Fruit fly (Drosophila melanogaster) whole organism, wandering third instar larva: Measurements from ENCODE around the gene lic.

ENCODE experiments used
- Abd-B ChIP-seq: fragments of >200 bp; optimal IDR thresholded peaks from 2 replicates; lab custom pipeline; 2017; ENCODE audit warnings: missing biosample characterization, missing genetic modification characterization
- CG32264 ChIP-seq: fragments of 200-800 bp; sonication (Bioruptor generic); optimal IDR thresholded peaks from 2 replicates; lab custom pipeline; 2016; ENCODE audit warnings: missing biosample characterization, missing genetic modification characterization
- CrebA ChIP-seq: fragments of 200-800 bp; sonication (Bioruptor generic); optimal IDR thresholded peaks from 2 replicates; lab custom pipeline; 2016; ENCODE audit warnings: missing biosample characterization, mild to moderate bottlenecking, missing genetic modification characterization, borderline replicate concordance
- Dfd ChIP-seq: fragments of >200 bp; optimal IDR thresholded peaks from 2 replicates; lab custom pipeline; 2017; ENCODE audit warnings: missing biosample characterization, missing genetic modification characterization
- Dif ChIP-seq: fragments of 200-275, 200-300 bp; sonication (Bioruptor generic); optimal IDR thresholded peaks from 2 replicates; lab custom pipeline; 2018; ENCODE audit warnings: missing biosample characterization, missing genetic modification characterization; ENCODE audit not compliant: partially characterized antibody
- GATAd ChIP-seq: sonication (Bioruptor generic); optimal IDR thresholded peaks from 2 replicates; lab custom pipeline; 2016; ENCODE audit warnings: missing biosample characterization, missing genetic modification characterization
- HLH106 ChIP-seq: fragments of 200-800 bp; optimal IDR thresholded peaks from 3 replicates; lab custom pipeline; 2019; ENCODE audit warnings: missing biosample characterization, mild to moderate bottlenecking, missing genetic modification characterization, moderate library complexity
- Hnf4 ChIP-seq: fragments of 200-800 bp; sonication (Bioruptor generic); optimal IDR thresholded peaks from 2 replicates; lab custom pipeline; 2016; ENCODE audit warnings: missing biosample characterization, mild to moderate bottlenecking, missing genetic modification characterization
- Hr83 ChIP-seq: fragments of 200-300 bp; sonication (Bioruptor generic); optimal IDR thresholded peaks from 2 replicates; lab custom pipeline; 2016; ENCODE audit warnings: missing biosample characterization, mild to moderate bottlenecking, missing genetic modification characterization, moderate library complexity; ENCODE audit not compliant: poor library complexity, severe bottlenecking
- Jra ChIP-seq: sonication (Bioruptor generic); optimal IDR thresholded peaks from 2 replicates; lab custom pipeline; 2016; ENCODE audit warnings: missing biosample characterization, missing genetic modification characterization
- Mio ChIP-seq: sonication (Bioruptor generic); optimal IDR thresholded peaks from 2 replicates; lab custom pipeline; 2016; ENCODE audit warnings: missing biosample characterization, missing genetic modification characterization
- Myc ChIP-seq: fragments of >200 bp; optimal IDR thresholded peaks from 2 replicates; lab custom pipeline; 2017
- N ChIP-seq: fragments of >200 bp; optimal IDR thresholded peaks from 2 replicates; lab custom pipeline; 2018; ENCODE audit warnings: missing biosample characterization, missing external identifiers, missing genetic modification characterization
- OdsH ChIP-seq: fragments of 200-800 bp; sonication (Bioruptor generic); optimal IDR thresholded peaks from 2 replicates; lab custom pipeline; 2016; ENCODE audit warnings: missing biosample characterization, mild to moderate bottlenecking, missing genetic modification characterization
- Rel ChIP-seq, 2 experiments: fragments of 200-800 bp; sonication (Bioruptor generic) in 1 of 2; optimal IDR thresholded peaks; 2 replicates in 1 of 2; 3 replicates in 1 of 2; lab custom pipeline; 2016 to 2019; ENCODE audit warnings: mild to moderate bottlenecking in 2 of 2, missing biosample characterization in 2 of 2, missing genetic modification characterization in 2 of 2, moderate library complexity in 1 of 2
- Sp1 ChIP-seq: fragments of 200-800 bp; sonication (Bioruptor generic); optimal IDR thresholded peaks from 3 replicates; lab custom pipeline; 2019; ENCODE audit warnings: missing biosample characterization, mild to moderate bottlenecking, missing genetic modification characterization, moderate library complexity
- Vsx2 ChIP-seq: fragments of 200-300, 225-300 bp; sonication (Bioruptor generic); optimal IDR thresholded peaks from 2 replicates; lab custom pipeline; 2018; ENCODE audit warnings: missing biosample characterization, missing genetic modification characterization; ENCODE audit not compliant: partially characterized antibody
- br ChIP-seq: fragments of 200-800 bp; sonication (Bioruptor generic); optimal IDR thresholded peaks from 2 replicates; lab custom pipeline; 2016; ENCODE audit warnings: missing biosample characterization, missing genetic modification characterization
- brk ChIP-seq: fragments of 200-800 bp; sonication (Bioruptor generic); optimal IDR thresholded peaks from 2 replicates; lab custom pipeline; 2016; ENCODE audit warnings: missing biosample characterization, mild to moderate bottlenecking, missing genetic modification characterization
- dmrt93B ChIP-seq: fragments of 200-800 bp; sonication (Bioruptor generic); optimal IDR thresholded peaks from 2 replicates; lab custom pipeline; 2018; ENCODE audit warnings: missing biosample characterization, mild to moderate bottlenecking, missing genetic modification characterization
- dsf ChIP-seq: sonication (Bioruptor generic); optimal IDR thresholded peaks from 2 replicates; lab custom pipeline; 2016; ENCODE audit warnings: missing biosample characterization, missing genetic modification characterization, borderline replicate concordance
- ey ChIP-seq: fragments of 200-800 bp; sonication (Bioruptor generic); optimal IDR thresholded peaks from 2 replicates; lab custom pipeline; 2016; ENCODE audit warnings: missing biosample characterization, missing genetic modification characterization
- foxo ChIP-seq, 2 experiments: fragments of 200-800 bp; sonication (Bioruptor generic); optimal IDR thresholded peaks; 2 replicates in 1 of 2; 3 replicates in 1 of 2; lab custom pipeline; 2016 to 2017; ENCODE audit warnings: missing biosample characterization in 2 of 2, missing genetic modification characterization in 2 of 2
- fru ChIP-seq: fragments of 200-800 bp; sonication (Bioruptor generic); optimal IDR thresholded peaks from 3 replicates; lab custom pipeline; 2016; ENCODE audit warnings: missing biosample characterization, mild to moderate bottlenecking, missing genetic modification characterization
- h ChIP-seq: fragments of 200-800 bp; sonication (Bioruptor generic); optimal IDR thresholded peaks from 3 replicates; lab custom pipeline; 2016; ENCODE audit warnings: missing biosample characterization, mild to moderate bottlenecking, missing genetic modification characterization
- lola ChIP-seq: fragments of >200 bp; optimal IDR thresholded peaks from 2 replicates; lab custom pipeline; 2017; ENCODE audit warnings: missing biosample characterization, missing genetic modification characterization
- pan ChIP-seq: fragments of >200 bp; optimal IDR thresholded peaks from 2 replicates; lab custom pipeline; 2017
- psq ChIP-seq: fragments of 200-800 bp; sonication (Bioruptor generic); optimal IDR thresholded peaks from 3 replicates; lab custom pipeline; 2017; ENCODE audit warnings: missing biosample characterization, mild to moderate bottlenecking, missing genetic modification characterization, moderate library complexity
- rgr ChIP-seq: fragments of 200-800 bp; sonication (Bioruptor generic); optimal IDR thresholded peaks from 3 replicates; lab custom pipeline; 2016; ENCODE audit warnings: missing biosample characterization, mild to moderate bottlenecking, missing genetic modification characterization
- sv ChIP-seq: fragments of 200-800 bp; sonication (Bioruptor generic); optimal IDR thresholded peaks from 3 replicates; lab custom pipeline; 2016; ENCODE audit warnings: missing biosample characterization, missing genetic modification characterization
- tai ChIP-seq: sonication (Bioruptor generic); optimal IDR thresholded peaks from 2 replicates; lab custom pipeline; 2016; ENCODE audit warnings: missing biosample characterization, missing genetic modification characterization
- usp ChIP-seq: fragments of >200 bp; optimal IDR thresholded peaks from 2 replicates; lab custom pipeline; 2017; ENCODE audit warnings: missing biosample characterization, missing genetic modification characterization
- woc ChIP-seq: sonication (Bioruptor generic); optimal IDR thresholded peaks from 2 replicates; lab custom pipeline; 2016; ENCODE audit warnings: missing biosample characterization, mild to moderate bottlenecking, missing genetic modification characterization

lic gene

dm6 chrX:13088025-13088805, 2.7 kb upstream of the lic start:
- TF ChIP-seq sv (GFP tag; lab: Kevin White, UChicago) (peak; percentile 18), N (GFP tag; lab: Kevin White, UChicago) (no peak), fru (GFP tag; lab: Kevin White, UChicago) (no peak), foxo (GFP tag; optimal IDR thresholded peaks at IDR 0.05; lab: Kevin White, UChicago) (peak in 1 of 2 experiments; percentile 0)

dm6 chrX:13089375-13089774, 1.6 kb upstream of the lic start:
- no peak for TF ChIP-seq Sp1 (GFP tag; lab: Kevin White, UChicago)
- no peak for TF ChIP-seq Hr83
- TF ChIP-seq Vsx2 (GFP tag; lab: Kevin White, UChicago), result no peak
- no peak for TF ChIP-seq Jra (GFP tag; lab: Kevin White, UChicago)

DNA sequence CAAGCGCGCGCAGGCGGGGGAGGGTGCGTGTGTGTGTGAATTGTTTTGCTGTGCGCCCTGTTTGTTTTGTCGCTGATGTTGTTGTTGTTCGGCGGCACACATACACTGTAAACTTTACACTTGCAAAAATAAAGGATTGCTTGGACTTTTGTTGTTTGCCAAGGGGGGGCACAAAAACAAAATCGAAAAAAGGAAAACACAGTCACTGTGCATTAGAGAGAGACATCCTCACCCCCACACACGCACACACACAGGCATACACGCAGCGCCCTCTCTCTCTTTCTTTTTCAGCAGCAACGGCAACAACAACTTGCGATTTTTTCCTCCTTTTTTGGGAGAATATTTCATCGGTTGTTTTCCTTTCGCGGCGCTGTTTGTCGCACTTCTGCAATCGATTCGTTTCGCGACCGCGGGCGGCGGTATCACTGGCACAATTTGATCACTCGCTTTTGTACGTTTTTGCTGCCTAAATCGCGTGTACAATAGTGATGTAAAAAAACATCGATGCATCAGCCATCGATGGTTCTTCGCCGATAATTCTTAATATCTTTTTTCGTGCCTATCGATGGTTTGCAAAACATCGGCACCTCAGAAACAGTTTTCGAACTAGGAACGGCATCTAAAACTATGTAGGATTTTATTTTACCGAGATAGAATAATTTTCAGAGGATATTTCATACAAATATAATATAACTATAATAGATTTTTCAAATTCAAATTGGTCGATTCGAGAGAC, 857 bp upstream of the lic start, which contains the start of gene hep:
Gene hep, minus strand, starts transcription at position 515 of the 736 bp plus-strand sequence.
- TF ChIP-seq h (GFP tag; lab: Kevin White, UChicago) (no peak), pan (lab: Kevin White, UChicago) (no peak), fru (GFP tag; lab: Kevin White, UChicago) (peak; percentile 34), HLH106 (tag; lab: Kevin White, UChicago) (no peak), dmrt93B (GFP tag; lab: Kevin White, UChicago) (no peak), CrebA (GFP tag; lab: Kevin White, UChicago) (no peak), br (GFP tag; lab: Kevin White, UChicago) (no peak), Dif (no peak), psq (GFP tag; lab: Kevin White, UChicago) (no peak), Mio (GFP tag; lab: Kevin White, UChicago) (no peak), CG32264 (no peak), foxo (GFP tag; optimal IDR thresholded peaks at IDR 0.05; lab: Kevin White, UChicago) (no peak), Dfd (GFP tag; lab: Kevin White, UChicago) (no peak), lola (GFP tag; lab: Kevin White, UChicago) (peak; percentile 19), Myc (no peak), tai (GFP tag; lab: Kevin White, UChicago) (no peak), Abd-B (GFP tag; lab: Kevin White, UChicago) (no peak), OdsH (no peak), Sp1 (GFP tag; lab: Kevin White, UChicago) (no peak), brk (GFP tag; lab: Kevin White, UChicago) (no peak), Vsx2 (GFP tag; lab: Kevin White, UChicago) (no peak), usp (GFP tag; lab: Kevin White, UChicago) (no peak), ey (GFP tag; lab: Kevin White, UChicago) (peak; percentile 14), dsf (GFP tag; lab: Kevin White, UChicago) (no peak), Rel (GFP tag; optimal IDR thresholded peaks at IDR 0.05; lab: Kevin White, UChicago) (no peak), Rel (tag; optimal IDR thresholded peaks at IDR 0.05; lab: Kevin White, UChicago) (peak; percentile 23), Hnf4 (GFP tag; lab: Kevin White, UChicago) (no peak), Hr83 (peak; percentile 24), woc (GFP tag; lab: Kevin White, UChicago) (no peak), rgr (GFP tag; lab: Kevin White, UChicago) (no peak)

- TF ChIP-seq OdsH, result no peak
- TF ChIP-seq HLH106 (tag; lab: Kevin White, UChicago), result no peak
- TF ChIP-seq woc (GFP tag; lab: Kevin White, UChicago), result no peak
- no peak for TF ChIP-seq ey (GFP tag; lab: Kevin White, UChicago)
- TF ChIP-seq sv (GFP tag; lab: Kevin White, UChicago), result no peak
- no peak for TF ChIP-seq tai (GFP tag; lab: Kevin White, UChicago)
- TF ChIP-seq CG32264, result no peak
- no peak for TF ChIP-seq Sp1 (GFP tag; lab: Kevin White, UChicago)
- no peak for TF ChIP-seq h (GFP tag; lab: Kevin White, UChicago)
- no peak for TF ChIP-seq GATAd
- no peak for TF ChIP-seq Rel (GFP tag; optimal IDR thresholded peaks at IDR 0.05; lab: Kevin White, UChicago)
- no peak for TF ChIP-seq Rel (tag; optimal IDR thresholded peaks at IDR 0.05; lab: Kevin White, UChicago)
- TF ChIP-seq Vsx2 (GFP tag; lab: Kevin White, UChicago), result no peak
- no peak for TF ChIP-seq Dif
- no peak for TF ChIP-seq dmrt93B (GFP tag; lab: Kevin White, UChicago)
Measured at dm6 chrX:13091859-13092258, 914 bp downstream of the lic start.
